Worm (Caenorhabditis elegans): ENCODE results near the gene F09E10.5.

The F09E10.5 gene

ce11 chrX:1503698-1504501 is 9.7 kb upstream of the F09E10.5 start:
- TF ChIP-seq elt-3 (tag; optimal IDR thresholded peaks at IDR 0.05): no peak
- TF ChIP-seq zag-1 (tag; optimal IDR thresholded peaks at IDR 0.05): no peak
- TF ChIP-seq skn-1 (tag; optimal IDR thresholded peaks at IDR 0.05): peak; percentile 57
- TF ChIP-seq egl-27 (tag; optimal IDR thresholded peaks at IDR 0.05): no peak
- TF ChIP-seq elt-1 (tag; optimal IDR thresholded peaks at IDR 0.05): no peak
- peak; percentile 69 for TF ChIP-seq gmeb-1 (tag; optimal IDR thresholded peaks at IDR 0.05)
- no peak for TF ChIP-seq ceh-82 (tag; optimal IDR thresholded peaks at IDR 0.05)
- TF ChIP-seq ztf-1 (GFP tag; conservative IDR thresholded peaks at IDR 0.05): no peak
- TF ChIP-seq sma-3 (GFP tag; optimal IDR thresholded peaks at IDR 0.05): peak; percentile 73
- no peak for TF ChIP-seq mbf-1 (tag; optimal IDR thresholded peaks at IDR 0.05)
- TF ChIP-seq mab-5 (tag; optimal IDR thresholded peaks at IDR 0.05): no peak
- peak; percentile 30 for TF ChIP-seq sem-4 (tag; optimal IDR thresholded peaks at IDR 0.05)
- no peak for TF ChIP-seq nhr-12 (tag; optimal IDR thresholded peaks at IDR 0.05)
- TF ChIP-seq alr-1 (tag; optimal IDR thresholded peaks at IDR 0.05): no peak
- TF ChIP-seq ztf-4 (tag; optimal IDR thresholded peaks at IDR 0.05): peak; percentile 92
- no peak for TF ChIP-seq nhr-23 (tag; optimal IDR thresholded peaks at IDR 0.05)
- TF ChIP-seq ama-1 (optimal IDR thresholded peaks at IDR 0.05): peak; percentile 94
- peak; percentile 72 for TF ChIP-seq nhr-129 (tag; optimal IDR thresholded peaks at IDR 0.05)
- no peak for TF ChIP-seq nhr-77 (tag; optimal IDR thresholded peaks at IDR 0.05)
- TF ChIP-seq crh-2 (tag; optimal IDR thresholded peaks at IDR 0.05): peak; percentile 57
- no peak for TF ChIP-seq lin-11 (tag; optimal IDR thresholded peaks at IDR 0.05)
- no peak for TF ChIP-seq F13H6.1 (tag; optimal IDR thresholded peaks at IDR 0.05)
- TF ChIP-seq sma-9 (GFP tag; optimal IDR thresholded peaks at IDR 0.05): peak; percentile 0
- no peak for TF ChIP-seq sma-9 (tag; optimal IDR thresholded peaks at IDR 0.05)
- no peak for TF ChIP-seq unc-39 (tag; optimal IDR thresholded peaks at IDR 0.05)
- peak in 1 of 2 experiments; percentile 64 for TF ChIP-seq lsy-2 (tag; optimal IDR thresholded peaks at IDR 0.05)
- TF ChIP-seq ZK546.5 (tag; optimal IDR thresholded peaks at IDR 0.05): no peak
- no peak for TF ChIP-seq peb-1 (tag; optimal IDR thresholded peaks at IDR 0.05)
- no peak for TF ChIP-seq aly-2 (tag; optimal IDR thresholded peaks at IDR 0.05)
- no peak for TF ChIP-seq nhr-6 (tag; optimal IDR thresholded peaks at IDR 0.05)
- peak; percentile 51 for TF ChIP-seq blmp-1 (tag; optimal IDR thresholded peaks at IDR 0.05; ENCODE audit: insufficient read depth)
- no peak for TF ChIP-seq nhr-10 (tag; optimal IDR thresholded peaks at IDR 0.05)
- peak; percentile 23 for TF ChIP-seq nhr-21 (tag; optimal IDR thresholded peaks at IDR 0.05)
- no peak for TF ChIP-seq nhr-237 (tag; optimal IDR thresholded peaks at IDR 0.05)
- no peak for TF ChIP-seq nhr-11 (tag; optimal IDR thresholded peaks at IDR 0.05)
- peak; percentile 58 for TF ChIP-seq C34F6.9 (tag; optimal IDR thresholded peaks at IDR 0.05)
- peak; percentile 50 for TF ChIP-seq Y55F3AM.14 (GFP tag; optimal IDR thresholded peaks at IDR 0.05)
- TF ChIP-seq snpc-4 (tag; optimal IDR thresholded peaks at IDR 0.05): no peak
- TF ChIP-seq fos-1 (tag; optimal IDR thresholded peaks at IDR 0.05): no peak
- no peak for TF ChIP-seq dmd-4 (tag; optimal IDR thresholded peaks at IDR 0.05)
- no peak for TF ChIP-seq nhr-25 (tag; optimal IDR thresholded peaks at IDR 0.05)
- TF ChIP-seq lin-13 (GFP tag; optimal IDR thresholded peaks at IDR 0.05): peak; percentile 41
- no peak for TF ChIP-seq lin-39 (tag; optimal IDR thresholded peaks at IDR 0.05)
- TF ChIP-seq ztf-11 (tag; optimal IDR thresholded peaks at IDR 0.05): no peak
- TF ChIP-seq mdl-1 (tag; optimal IDR thresholded peaks at IDR 0.05): no peak

- TF ChIP-seq zag-1 (tag; optimal IDR thresholded peaks at IDR 0.05): no peak
- TF ChIP-seq nhr-12 (tag; optimal IDR thresholded peaks at IDR 0.05): no peak
- no peak for TF ChIP-seq unc-55 (GFP tag; optimal IDR thresholded peaks at IDR 0.05)
- no peak for TF ChIP-seq elt-1 (tag; optimal IDR thresholded peaks at IDR 0.05)
- no peak for TF ChIP-seq mdl-1 (tag; optimal IDR thresholded peaks at IDR 0.05)
- TF ChIP-seq lin-13 (GFP tag; optimal IDR thresholded peaks at IDR 0.05): no peak
- TF ChIP-seq mab-5 (tag; optimal IDR thresholded peaks at IDR 0.05): no peak
- no peak for TF ChIP-seq C34F6.9 (tag; optimal IDR thresholded peaks at IDR 0.05)
- no peak for TF ChIP-seq lin-11 (tag; optimal IDR thresholded peaks at IDR 0.05)
- TF ChIP-seq mbf-1 (tag; optimal IDR thresholded peaks at IDR 0.05): no peak
- TF ChIP-seq ZK546.5 (tag; optimal IDR thresholded peaks at IDR 0.05): no peak
- no peak for TF ChIP-seq snpc-4 (tag; optimal IDR thresholded peaks at IDR 0.05)
- no peak for TF ChIP-seq ama-1 (optimal IDR thresholded peaks at IDR 0.05)
Observed at ce11 chrX:1502914-1503313, 8.8 kb upstream of the F09E10.5 start.
